Fruit fly (Drosophila melanogaster): ENCODE measurements around the gene Chs2.

Gene Chs2

DNA sequence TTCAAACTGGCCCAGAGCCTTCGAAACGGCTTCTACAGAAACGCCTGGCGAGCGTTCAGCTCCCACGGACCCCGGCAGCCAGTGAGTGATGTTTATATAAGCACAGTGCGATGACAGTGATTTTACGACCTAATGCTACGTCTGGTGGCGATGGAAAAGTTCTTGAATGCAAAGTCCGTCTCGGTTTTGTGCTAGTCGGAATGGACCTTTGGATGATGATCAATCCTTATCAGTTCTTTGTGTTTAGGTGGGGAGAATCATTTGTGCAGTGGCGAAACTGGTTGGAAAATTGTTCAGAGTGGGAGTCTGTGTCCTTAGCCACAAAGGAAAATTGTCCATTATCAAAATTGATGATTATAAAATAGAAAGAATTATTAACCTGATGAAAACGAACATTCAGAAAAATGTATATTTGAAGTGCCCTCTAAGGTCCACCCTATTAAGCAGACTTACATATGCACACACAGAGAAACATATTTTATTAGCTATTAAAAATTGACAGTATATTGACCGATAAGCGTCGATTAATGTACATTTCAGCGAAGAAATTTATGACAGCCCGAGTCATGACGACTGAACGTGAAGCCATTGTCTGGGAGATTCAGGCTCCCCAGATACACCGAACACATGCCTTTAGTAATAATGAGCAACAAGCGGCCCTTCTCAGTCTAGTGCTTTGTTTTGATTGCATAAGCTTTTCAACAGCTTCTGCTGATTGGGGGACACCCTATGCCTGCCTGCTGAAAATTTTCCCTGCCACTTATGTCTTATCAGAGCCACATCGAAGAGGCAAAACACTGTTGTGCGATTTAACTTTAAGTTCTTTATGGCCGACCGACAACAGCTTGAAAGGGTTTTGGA is 10.2 kb downstream of the Chs2 start:
- TF ChIP-seq usp (GFP tag; optimal IDR thresholded peaks at IDR 0.05) (no peak), CG8478 (optimal IDR thresholded peaks at IDR 0.05) (no peak), Dll (optimal IDR thresholded peaks at IDR 0.05) (no peak), pan (optimal IDR thresholded peaks at IDR 0.05) (no peak), psq (optimal IDR thresholded peaks at IDR 0.05) (no peak), EcR (GFP tag; optimal IDR thresholded peaks at IDR 0.05) (no peak)

DNA sequence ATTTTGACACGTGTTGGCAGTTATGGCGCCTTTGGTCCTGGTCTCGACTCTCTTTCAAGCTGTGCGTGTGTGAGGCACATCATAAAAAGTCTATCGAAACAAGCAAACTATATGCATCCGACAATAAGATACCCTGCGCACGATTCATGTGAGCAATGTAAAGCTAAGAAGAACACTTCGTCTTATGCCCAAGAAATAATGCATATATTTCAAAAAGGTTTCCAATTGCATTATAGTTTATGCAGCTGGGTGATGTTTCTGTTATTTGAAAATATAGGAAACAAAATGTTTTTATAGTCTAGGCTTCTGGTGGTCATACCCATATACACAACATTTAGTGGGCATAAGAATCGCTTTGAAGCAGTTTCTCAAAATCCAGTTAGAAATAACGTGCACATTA is 11.4 kb downstream of the Chs2 start:
- no peak for TF ChIP-seq EcR (GFP tag; optimal IDR thresholded peaks at IDR 0.05)
- no peak for TF ChIP-seq psq (optimal IDR thresholded peaks at IDR 0.05)
- no peak for TF ChIP-seq pan (optimal IDR thresholded peaks at IDR 0.05)
- no peak for TF ChIP-seq usp (GFP tag; optimal IDR thresholded peaks at IDR 0.05)
- TF ChIP-seq Dll (optimal IDR thresholded peaks at IDR 0.05) = no peak
- TF ChIP-seq CG8478 (optimal IDR thresholded peaks at IDR 0.05) = no peak

- TF ChIP-seq pan (optimal IDR thresholded peaks at IDR 0.05) (no peak), EcR (GFP tag; optimal IDR thresholded peaks at IDR 0.05) (no peak), usp (GFP tag; optimal IDR thresholded peaks at IDR 0.05) (no peak), CG8478 (optimal IDR thresholded peaks at IDR 0.05) (no peak), Dll (optimal IDR thresholded peaks at IDR 0.05) (no peak), psq (optimal IDR thresholded peaks at IDR 0.05) (no peak)
Measured at dm6 chr3L:21979789-21980188, 17.6 kb downstream of the Chs2 start.

DNA sequence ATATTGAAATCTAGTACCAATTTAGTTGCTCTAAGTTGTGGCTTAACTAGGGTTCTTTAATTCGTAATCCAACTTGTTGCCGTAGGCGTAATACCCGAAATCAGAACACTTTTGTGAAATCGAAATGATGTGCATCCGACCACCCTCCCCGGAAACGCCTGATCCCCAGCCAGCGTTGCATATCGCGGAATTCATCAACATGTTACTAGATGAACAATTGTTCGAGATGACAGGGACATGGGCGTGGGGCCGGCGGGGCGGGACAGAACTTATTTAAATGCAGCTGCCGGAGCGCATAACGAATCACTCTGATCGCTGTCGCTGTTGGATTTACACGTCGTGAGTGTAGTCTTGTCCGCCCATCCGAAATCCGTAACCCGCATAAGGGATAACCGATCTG is 22.7 kb downstream of the Chs2 start, which contains the start of gene Act79B:
TSS of gene Act79B (plus strand) at position 301 of the 400 bp plus-strand sequence.
- TF ChIP-seq usp (GFP tag; optimal IDR thresholded peaks at IDR 0.05) (no peak), EcR (GFP tag; optimal IDR thresholded peaks at IDR 0.05) (no peak), Dll (optimal IDR thresholded peaks at IDR 0.05) (no peak), psq (optimal IDR thresholded peaks at IDR 0.05) (no peak), CG8478 (optimal IDR thresholded peaks at IDR 0.05) (no peak), pan (optimal IDR thresholded peaks at IDR 0.05) (no peak)

DNA sequence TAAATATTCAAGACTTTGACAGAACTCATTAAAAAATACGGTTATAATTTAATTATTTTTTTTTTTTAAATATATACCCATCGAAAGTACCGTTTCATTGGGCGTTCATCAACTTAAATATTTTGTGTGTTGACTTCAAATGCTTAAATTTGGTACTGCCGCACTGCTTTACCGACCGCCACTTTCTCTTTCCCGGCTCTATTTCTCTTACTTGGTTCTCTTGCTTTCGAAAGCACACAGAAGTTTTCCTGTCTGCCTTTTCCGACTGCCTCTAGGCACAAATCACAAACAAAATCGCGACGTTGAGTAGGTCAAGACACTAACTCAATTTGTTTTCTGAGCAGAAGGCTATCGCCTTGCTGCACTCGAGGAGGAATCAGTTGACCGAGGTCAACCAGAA is 31.8 kb downstream of the Chs2 start:
- TF ChIP-seq pan (optimal IDR thresholded peaks at IDR 0.05) (no peak), CG8478 (optimal IDR thresholded peaks at IDR 0.05) (no peak), usp (GFP tag; optimal IDR thresholded peaks at IDR 0.05) (no peak), Dll (optimal IDR thresholded peaks at IDR 0.05) (no peak)

dm6 chr3L:22006107-22006506 is 43.9 kb downstream of the Chs2 start:
- TF ChIP-seq pan (optimal IDR thresholded peaks at IDR 0.05) (no peak), usp (GFP tag; optimal IDR thresholded peaks at IDR 0.05) (no peak)

Data from whole organism.